Worm (Caenorhabditis elegans): ENCODE data around the gene mars-1.

DNA sequence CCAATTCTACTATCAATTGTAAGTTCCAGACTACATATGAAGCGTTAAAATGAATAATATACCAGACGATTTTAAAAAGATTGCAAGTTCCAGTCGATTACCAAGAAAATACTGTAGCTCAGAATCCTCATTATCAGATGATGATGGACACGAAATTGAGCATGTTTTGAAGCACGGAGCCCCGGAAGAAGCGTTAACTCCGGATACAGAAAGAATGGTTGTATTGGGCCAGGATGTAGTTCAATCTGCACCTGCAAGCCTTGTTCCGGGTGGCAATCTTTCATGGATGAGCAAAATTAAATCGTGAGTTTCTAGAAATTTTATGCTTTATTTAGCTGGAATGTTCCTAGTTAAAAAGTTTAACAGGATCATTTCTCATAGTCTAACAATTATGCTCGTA lies 32.7 kb upstream of the mars-1 start, which contains the start of gene atg-4.2:
- TF ChIP-seq him-1 (tag; optimal IDR thresholded peaks at IDR 0.05) = no peak
- TF ChIP-seq W03F9.2 (tag; optimal IDR thresholded peaks at IDR 0.05) = no peak
- TF ChIP-seq dao-5 (tag; optimal IDR thresholded peaks at IDR 0.05) = no peak
